Fruit fly (Drosophila melanogaster) whole organism, embryonic: ENCODE data around the gene kat-60L1.

Source experiments
- Asciz ChIP-seq: fragments of 200-800 bp; sonication (Bioruptor generic); optimal IDR thresholded peaks from 2 replicates; lab custom pipeline; 2017; ENCODE audit warnings: missing biosample characterization, mild to moderate bottlenecking, missing genetic modification characterization, missing genetic modification reagents
- CG3838 ChIP-seq: fragments of 200-800 bp; sonication (Bioruptor generic); optimal IDR thresholded peaks from 3 replicates; lab custom pipeline; 2016; ENCODE audit warnings: missing biosample characterization, missing genetic modification characterization
- CG7839 ChIP-seq: fragments of 200-800 bp; sonication (Bioruptor generic); optimal IDR thresholded peaks from 3 replicates; lab custom pipeline; 2018; ENCODE audit warnings: missing biosample characterization, mild to moderate bottlenecking, missing genetic modification characterization, moderate library complexity
- HLH4C ChIP-seq: fragments of 200-800 bp; sonication (Bioruptor generic); IDR thresholded peaks from 3 replicates; pipeline ENCODE4 v1.3.6; 2022; ENCODE audit warnings: missing biosample characterization, missing genetic modification characterization; ENCODE audit not compliant: partially characterized antibody
- dmrt99B ChIP-seq: fragments of 200-800 bp; sonication (Bioruptor generic); optimal IDR thresholded peaks from 2 replicates; lab custom pipeline; 2018; ENCODE audit warnings: missing biosample characterization, mild to moderate bottlenecking, missing genetic modification characterization, moderate library complexity
- exex ChIP-seq: fragments of 200-800 bp; sonication (Bioruptor generic); optimal IDR thresholded peaks from 4 replicates; lab custom pipeline; 2018; ENCODE audit warnings: missing biosample characterization, mild to moderate bottlenecking, missing genetic modification characterization, moderate library complexity
- grn ChIP-seq: fragments of 200-800 bp; sonication (Bioruptor generic); optimal IDR thresholded peaks from 3 replicates; lab custom pipeline; 2017; ENCODE audit warnings: missing biosample characterization, missing genetic modification characterization
- mirr ChIP-seq: fragments of 200-800 bp; sonication (Bioruptor generic); optimal IDR thresholded peaks from 3 replicates; lab custom pipeline; 2018; ENCODE audit warnings: missing biosample characterization, mild to moderate bottlenecking, missing genetic modification characterization
- sug ChIP-seq: fragments of 200-800 bp; optimal IDR thresholded peaks from 2 replicates; lab custom pipeline; 2019; ENCODE audit warnings: missing biosample characterization, mild to moderate bottlenecking, missing genetic modification characterization, moderate library complexity

kat-60L1 gene

dm6 chr3R:5833948-5834504 is 52.5 kb downstream of the kat-60L1 start (continued):
- TF ChIP-seq Asciz (no peak), CG3838 (no peak)
- TF ChIP-seq, all 482 proteins: peak for 50

dm6 chr3R:5836536-5836935 is 55.0 kb downstream of the kat-60L1 start:
- TF ChIP-seq dmrt99B (tag; lab: Kevin White, UChicago) (no peak), CG7839 (no peak), sug (tag; lab: Kevin White, UChicago) (peak; percentile 2), mirr (peak; percentile 68), HLH4C (GFP tag; lab: Robert Waterston, UW) (peak; percentile 50; the same call in 2 of the 3 replicates), grn (GFP tag; lab: Kevin White, UChicago) (peak; percentile 49), exex (peak; percentile 84)
